Fruit fly (Drosophila melanogaster) whole organism: Measurements from ENCODE around the gene TfIIA-S-2.

Experiments
- CG8478 ChIP-seq: fragments of >200 bp; optimal IDR thresholded peaks from 2 replicates; lab custom pipeline; 2018; ENCODE audit warnings: inconsistent platforms
- EcR ChIP-seq, 2 experiments: fragments of >200 bp; optimal IDR thresholded peaks; 2 replicates each; lab custom pipeline; 2017; ENCODE audit warnings: missing biosample characterization in 2 of 2, missing genetic modification characterization in 2 of 2, missing genetic modification reagents in 2 of 2
- pan ChIP-seq: fragments of >200 bp; optimal IDR thresholded peaks from 2 replicates; lab custom pipeline; 2017
- usp ChIP-seq: fragments of >200 bp; optimal IDR thresholded peaks from 2 replicates; lab custom pipeline; 2017; ENCODE audit warnings: missing biosample characterization, missing genetic modification characterization, mixed read lengths

DNA sequence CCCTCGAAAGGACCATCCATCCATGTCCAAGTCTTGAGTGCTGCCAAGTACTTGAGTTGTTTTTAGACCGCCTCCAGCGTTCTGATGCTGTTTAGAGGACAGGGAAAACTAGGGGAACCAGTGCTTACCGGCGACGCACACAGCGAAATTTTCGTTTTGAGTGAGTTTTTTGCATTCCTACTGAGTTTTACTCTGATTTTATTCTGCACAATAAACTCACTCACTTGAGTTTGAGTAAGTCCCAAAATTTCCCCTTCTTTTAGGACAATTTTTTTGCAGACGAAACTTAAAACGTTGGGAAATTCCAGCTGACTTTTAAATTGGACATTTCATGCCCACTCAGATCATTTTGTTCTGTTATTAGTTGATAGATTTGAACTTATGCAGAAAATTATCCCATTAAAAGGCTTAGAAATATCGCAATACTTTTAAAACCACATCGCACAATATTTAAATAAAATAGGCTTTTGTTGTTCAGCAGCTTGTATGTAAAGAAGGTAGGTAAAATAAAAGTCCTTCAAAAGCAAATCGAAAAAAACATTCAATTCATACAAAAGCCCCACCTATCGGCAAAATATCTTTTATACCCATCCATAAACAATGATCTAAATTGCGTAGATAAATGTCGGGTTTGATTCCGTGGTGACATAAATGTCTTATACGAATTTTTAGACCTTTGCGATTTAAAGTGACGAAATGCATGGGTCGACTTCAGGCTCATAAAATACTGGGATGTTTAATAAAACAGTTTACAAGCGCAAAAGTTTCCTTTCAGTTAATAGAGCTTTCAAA, 1.8 kb downstream of the TfIIA-S-2 start:
- TF ChIP-seq CG8478 (lab: Kevin White, UChicago) = no peak
- no peak for TF ChIP-seq pan
- TF ChIP-seq EcR (GFP tag; optimal IDR thresholded peaks at IDR 0.05; lab: Kevin White, UChicago) = no peak
- TF ChIP-seq usp (GFP tag; lab: Kevin White, UChicago) = no peak
